Worm (Caenorhabditis elegans) whole organism, L4/young adult: ENCODE data around the gene F56D6.23.

Source experiments
- W03F9.2 ChIP-seq: fragments of 150-350 bp; optimal IDR thresholded peaks from 2 replicates; lab custom pipeline; 2014; ENCODE audit warnings: missing biosample characterization, missing genetic modification characterization
- dao-5 ChIP-seq: sonication (generic microtip); optimal IDR thresholded peaks from 2 replicates; lab custom pipeline; 2016; ENCODE audit warnings: missing genotype, missing genetic modification characterization, moderate library complexity, missing compliant biosample characterization
- him-1 ChIP-seq: sonication (generic microtip); optimal IDR thresholded peaks from 2 replicates; lab custom pipeline; 2016; ENCODE audit warnings: missing genotype, missing genetic modification reagents, missing genetic modification characterization, missing compliant biosample characterization

DNA sequence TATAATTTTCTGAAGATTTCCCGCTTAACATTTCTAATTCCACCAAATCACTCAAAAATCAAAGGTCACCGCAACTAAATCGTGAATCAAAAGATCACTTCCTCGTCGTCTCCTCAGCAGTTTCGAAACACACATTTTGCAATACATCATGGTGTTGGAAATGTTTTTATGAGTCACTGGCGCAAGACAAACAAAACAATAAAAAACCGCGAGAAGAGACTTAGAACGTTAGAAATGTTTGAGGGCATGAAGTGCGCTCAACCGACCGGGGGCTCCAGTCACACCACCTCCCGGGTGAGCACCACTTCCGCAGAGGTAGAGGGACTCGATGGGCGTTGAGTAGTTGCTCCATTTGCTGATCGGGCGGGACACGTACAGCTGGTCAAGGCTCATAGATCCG is 43.0 kb upstream of the F56D6.23 start:
- TF ChIP-seq him-1 (tag; lab: Kevin White, UChicago) (no peak), W03F9.2 (tag; lab: Kevin White, UChicago) (no peak), dao-5 (tag; lab: Kevin White, UChicago) (no peak)
